Fruit fly (Drosophila melanogaster) whole organism, embryonic: ENCODE data around the gene Spn88Eb.

Experiments used
- CG12769 ChIP-seq: fragments of 200-800 bp; sonication (Bioruptor generic); optimal IDR thresholded peaks from 2 replicates; lab custom pipeline; 2019; ENCODE audit warnings: missing biosample characterization, mild to moderate bottlenecking, missing genetic modification characterization, moderate library complexity
- CG6689 ChIP-seq: fragments of 200-800 bp; sonication (Bioruptor generic); IDR thresholded peaks from 2 replicates; pipeline ENCODE4 v1.3.6; 2022; ENCODE audit warnings: missing biosample characterization, missing genetic modification characterization
- HLH4C ChIP-seq: fragments of 200-800 bp; sonication (Bioruptor generic); IDR thresholded peaks from 3 replicates; pipeline ENCODE4 v1.3.6; 2022; ENCODE audit warnings: missing biosample characterization, missing genetic modification characterization; ENCODE audit not compliant: partially characterized antibody
- HmgZ ChIP-seq: fragments of 200-800 bp; sonication (Bioruptor generic); optimal IDR thresholded peaks from 2 replicates; lab custom pipeline; 2018; ENCODE audit warnings: missing biosample characterization, mild to moderate bottlenecking, missing genetic modification characterization
- al ChIP-seq: fragments of 200-800 bp; sonication (Bioruptor generic); IDR thresholded peaks from 2 replicates; pipeline ENCODE4 v1.3.6; 2022; ENCODE audit warnings: missing biosample characterization, missing genetic modification characterization
- br ChIP-seq: fragments of >200 bp; optimal IDR thresholded peaks from 2 replicates; lab custom pipeline; 2017

- TF ChIP-seq HLH4C (GFP tag; lab: Robert Waterston, UW), result no peak
- TF ChIP-seq br (lab: Kevin White, UChicago), result no peak
- TF ChIP-seq HmgZ, result peak; percentile 100
- TF ChIP-seq al (GFP tag; lab: Robert Waterston, UW), result peak; percentile 100
- peak; percentile 100 for TF ChIP-seq CG12769 (tag; lab: Kevin White, UChicago)
- TF ChIP-seq CG6689 (GFP tag; lab: Robert Waterston, UW), result peak; percentile 100
Measured at dm6 chr3R:15229329-15229876, 20.8 kb upstream of the Spn88Eb start, which contains the start of the genes Art3 and mRpS10.
